Worm (Caenorhabditis elegans) whole organism, L2 larva: ENCODE measurements around the gene sre-44.

Source experiments
- alr-1 ChIP-seq: fragments of 150-350 bp; optimal IDR thresholded peaks from 2 replicates; lab custom pipeline; 2014; ENCODE audit warnings: missing biosample characterization, missing genetic modification characterization
- ama-1 ChIP-seq: fragments of 150-350 bp; optimal IDR thresholded peaks from 2 replicates; lab custom pipeline; 2018; ENCODE audit warnings: inconsistent platforms
- ceh-16 ChIP-seq: fragments of 150-350 bp; optimal IDR thresholded peaks from 2 replicates; lab custom pipeline; 2014; ENCODE audit warnings: missing biosample characterization, missing genetic modification characterization
- egl-27 ChIP-seq: sonication (generic microtip); optimal IDR thresholded peaks from 3 replicates; lab custom pipeline; 2017; ENCODE audit warnings: missing biosample characterization, missing genetic modification reagents, missing genetic modification characterization
- lin-13 ChIP-seq: fragments of 150-350 bp; optimal IDR thresholded peaks from 2 replicates; lab custom pipeline; 2014; ENCODE audit warnings: missing biosample characterization, missing genetic modification reagents, missing genetic modification characterization
- lin-39 ChIP-seq: fragments of 150-350 bp; optimal IDR thresholded peaks from 2 replicates; lab custom pipeline; 2014; ENCODE audit warnings: missing biosample characterization, missing genetic modification reagents, missing genetic modification characterization
- mab-5 ChIP-seq: fragments of 150-350 bp; optimal IDR thresholded peaks from 2 replicates; lab custom pipeline; 2014; ENCODE audit warnings: missing biosample characterization, missing genetic modification characterization
- mdl-1 ChIP-seq, 2 experiments: fragments of 150-350 bp in 1 of 2; sonication (generic microtip) in 1 of 2; optimal IDR thresholded peaks; 2 replicates each; lab custom pipeline; 2017; ENCODE audit warnings: missing biosample characterization in 2 of 2, missing genetic modification characterization in 2 of 2
- peb-1 ChIP-seq: fragments of 150-350 bp; optimal IDR thresholded peaks from 2 replicates; lab custom pipeline; 2014; ENCODE audit warnings: missing biosample characterization, missing genetic modification characterization
- ztf-11 ChIP-seq: sonication (generic microtip); optimal IDR thresholded peaks from 2 replicates; lab custom pipeline; 2017; ENCODE audit warnings: missing biosample characterization, missing genetic modification characterization

ce11 chrII:13998964-13999363 lies 49.6 kb downstream of the sre-44 start, which contains the start of gene F01D5.2:
- TF ChIP-seq alr-1 (tag; lab: Kevin White, UChicago) = no peak
- no peak for TF ChIP-seq ama-1 (lab: Kevin White, UChicago)
- TF ChIP-seq ztf-11 (tag; lab: Kevin White, UChicago) = no peak
- no peak for TF ChIP-seq lin-13 (GFP tag; lab: Kevin White, UChicago)
- TF ChIP-seq egl-27 (tag; lab: Kevin White, UChicago) = no peak
- TF ChIP-seq lin-39 (tag; lab: Kevin White, UChicago) = no peak
- TF ChIP-seq mab-5 (tag; lab: Kevin White, UChicago) = no peak
- no peak for TF ChIP-seq peb-1
- TF ChIP-seq ceh-16 (tag; lab: Kevin White, UChicago) = no peak
- TF ChIP-seq mdl-1 (tag; optimal IDR thresholded peaks at IDR 0.05; lab: Kevin White, UChicago) = no peak
